Worm (Caenorhabditis elegans) whole organism, L1 larva: ENCODE results near the gene mms-19.

Experiments
- C34B4.2 ChIP-seq: sonication (generic microtip); optimal IDR thresholded peaks from 2 replicates; lab custom pipeline; 2017; ENCODE audit warnings: mild to moderate bottlenecking, missing genetic modification characterization, missing compliant biosample characterization
- blmp-1 ChIP-seq: fragments of 150-350 bp; optimal IDR thresholded peaks from 2 replicates; lab custom pipeline; 2014; ENCODE audit warnings: missing biosample characterization, missing genetic modification characterization
- ceh-63 ChIP-seq: fragments of 200-800 bp; sonication (Bioruptor generic); optimal IDR thresholded peaks from 2 replicates; lab custom pipeline; 2018; ENCODE audit warnings: mild to moderate bottlenecking, missing genetic modification characterization, missing compliant biosample characterization
- ceh-82 ChIP-seq, 3 experiments: fragments of 150-350 bp in 1 of 3; sonication (generic microtip) in 2 of 3; optimal IDR thresholded peaks; 2 replicates each; lab custom pipeline; 2014 to 2017; ENCODE audit warnings: missing biosample characterization in 3 of 3, missing genetic modification characterization in 3 of 3
- ceh-90 ChIP-seq: sonication (generic microtip); optimal IDR thresholded peaks from 2 replicates; lab custom pipeline; 2016; ENCODE audit warnings: missing genetic modification characterization, missing compliant biosample characterization
- efl-1 ChIP-seq, 4 experiments: fragments of 150-350 bp; optimal IDR thresholded peaks in 3 of 4; peaks in 1 of 4; 1 replicate in 1 of 4; 2 replicates in 3 of 4; lab custom pipeline; 2014; ENCODE audit warnings: missing biosample characterization in 2 of 4, missing genetic modification characterization in 2 of 4, missing genetic modification reagents in 2 of 4
- efl-3 ChIP-seq: fragments of 200-800 bp; sonication (Bioruptor generic); optimal IDR thresholded peaks from 2 replicates; lab custom pipeline; 2018; ENCODE audit warnings: mild to moderate bottlenecking, missing genetic modification characterization, missing compliant biosample characterization
- elt-2 ChIP-seq: sonication (generic microtip); optimal IDR thresholded peaks from 2 replicates; lab custom pipeline; 2016; ENCODE audit warnings: missing genetic modification characterization, mild to moderate bottlenecking, inconsistent platforms, missing compliant biosample characterization, missing genetic modification reagents
- elt-3 ChIP-seq, 6 experiments: fragments of 150-350 bp in 1 of 6; sonication (generic microtip); optimal IDR thresholded peaks; 2 replicates each; lab custom pipeline; 2017 to 2018; ENCODE audit warnings: missing biosample characterization in 6 of 6, missing genetic modification characterization in 6 of 6, inconsistent platforms in 1 of 6
- fkh-10 ChIP-seq: sonication (generic microtip); optimal IDR thresholded peaks from 2 replicates; lab custom pipeline; 2017; ENCODE audit warnings: missing biosample characterization, missing genetic modification reagents, missing genetic modification characterization
- fkh-4 ChIP-seq: sonication (generic microtip); optimal IDR thresholded peaks from 2 replicates; lab custom pipeline; 2016; ENCODE audit warnings: missing compliant biosample characterization, missing genetic modification characterization, borderline replicate concordance
- grh-1 ChIP-seq: fragments of 200-800 bp; sonication (Bioruptor generic); IDR thresholded peaks from 2 replicates; pipeline ENCODE4 v1.3.6; 2022; ENCODE audit warnings: missing genetic modification reagents, missing genetic modification characterization, missing compliant biosample characterization
- irx-1 ChIP-seq: sonication (generic microtip); optimal IDR thresholded peaks from 2 replicates; lab custom pipeline; 2016; ENCODE audit warnings: missing genetic modification characterization, missing compliant biosample characterization
- lin-13 ChIP-seq: fragments of 150-350 bp; optimal IDR thresholded peaks from 2 replicates; lab custom pipeline; 2014; ENCODE audit warnings: missing biosample characterization, missing genetic modification reagents, missing genetic modification characterization
- lin-14 ChIP-seq: fragments of 200-800 bp; sonication (Bioruptor generic); optimal IDR thresholded peaks from 2 replicates; lab custom pipeline; 2018; ENCODE audit warnings: mild to moderate bottlenecking, missing genetic modification characterization, moderate library complexity, missing compliant biosample characterization
- lin-35 ChIP-seq, 2 experiments: fragments of 150-350 bp; optimal IDR thresholded peaks; 2 replicates each; lab custom pipeline; 2014; ENCODE audit warnings: missing biosample characterization in 2 of 2, missing genetic modification characterization in 2 of 2, missing genetic modification reagents in 2 of 2
- nhr-20 ChIP-seq: sonication (generic microtip); optimal IDR thresholded peaks from 2 replicates; lab custom pipeline; 2016; ENCODE audit warnings: mild to moderate bottlenecking, missing genetic modification characterization, missing compliant biosample characterization
- nhr-77 ChIP-seq: fragments of 150-350 bp; optimal IDR thresholded peaks from 2 replicates; lab custom pipeline; 2014; ENCODE audit warnings: missing biosample characterization, missing genetic modification characterization
- nhr-84 ChIP-seq: sonication (generic microtip); optimal IDR thresholded peaks from 2 replicates; lab custom pipeline; 2017; ENCODE audit warnings: missing biosample characterization, missing genetic modification characterization
- nhr-85 ChIP-seq: sonication (generic microtip); peaks from one replicate; lab custom pipeline; 2016; ENCODE audit warnings: missing genetic modification characterization, inconsistent platforms, missing compliant biosample characterization
- nhr-90 ChIP-seq: sonication (generic microtip); optimal IDR thresholded peaks from 2 replicates; lab custom pipeline; 2016; ENCODE audit warnings: mild to moderate bottlenecking, missing genetic modification characterization, missing compliant biosample characterization; ENCODE audit not compliant: poor library complexity
- pag-3 ChIP-seq: sonication (generic microtip); optimal IDR thresholded peaks from 2 replicates; lab custom pipeline; 2017; ENCODE audit warnings: missing genetic modification characterization, mild to moderate bottlenecking, missing compliant biosample characterization, antibody characterized with exemption, borderline replicate concordance; ENCODE audit not compliant: insufficient read depth
- pax-3 ChIP-seq: fragments of 200-800 bp; sonication (Bioruptor generic); optimal IDR thresholded peaks from 2 replicates; lab custom pipeline; 2018; ENCODE audit warnings: mild to moderate bottlenecking, missing genetic modification characterization, moderate library complexity, missing compliant biosample characterization
- pqm-1 ChIP-seq: sonication (generic microtip); optimal IDR thresholded peaks from 3 replicates; lab custom pipeline; 2017; ENCODE audit warnings: missing biosample characterization, missing genetic modification characterization
- skn-1 ChIP-seq: fragments of 150-350 bp; optimal IDR thresholded peaks from 2 replicates; lab custom pipeline; 2014; ENCODE audit warnings: missing biosample characterization, missing genetic modification characterization
- snu-23 ChIP-seq: sonication (generic microtip); optimal IDR thresholded peaks from 2 replicates; lab custom pipeline; 2016; ENCODE audit warnings: missing genetic modification characterization, missing compliant biosample characterization
- sup-37 ChIP-seq: fragments of 200-800 bp; sonication (Bioruptor generic); optimal IDR thresholded peaks from 2 replicates; lab custom pipeline; 2018; ENCODE audit warnings: mild to moderate bottlenecking, missing genetic modification characterization, missing compliant biosample characterization
- swsn-7 ChIP-seq: sonication (generic microtip); optimal IDR thresholded peaks from 2 replicates; lab custom pipeline; 2016; ENCODE audit warnings: missing genetic modification characterization, missing compliant biosample characterization
- unc-130 ChIP-seq: fragments of 150-350 bp; optimal IDR thresholded peaks from 2 replicates; lab custom pipeline; 2017; ENCODE audit warnings: missing biosample characterization, missing genetic modification characterization, inconsistent platforms
- unc-86 ChIP-seq: sonication (generic microtip); optimal IDR thresholded peaks from 2 replicates; lab custom pipeline; 2016; ENCODE audit warnings: missing genetic modification characterization, missing compliant biosample characterization
- vab-15 ChIP-seq: sonication (generic microtip); optimal IDR thresholded peaks from 2 replicates; lab custom pipeline; 2017; ENCODE audit warnings: missing genotype, mild to moderate bottlenecking, missing genetic modification characterization, missing compliant biosample characterization
- xbp-1 ChIP-seq: sonication (generic microtip); optimal IDR thresholded peaks from 2 replicates; lab custom pipeline; 2016; ENCODE audit warnings: missing genetic modification characterization, missing compliant biosample characterization
- zag-1 ChIP-seq: fragments of 150-350 bp; optimal IDR thresholded peaks from 2 replicates; lab custom pipeline; 2014; ENCODE audit warnings: missing biosample characterization, missing genetic modification characterization
- zip-4 ChIP-seq: fragments of 200-800 bp; sonication (Bioruptor generic); optimal IDR thresholded peaks from 2 replicates; lab custom pipeline; 2018; ENCODE audit warnings: mild to moderate bottlenecking, missing genetic modification characterization, moderate library complexity, missing compliant biosample characterization
- ztf-4 ChIP-seq: fragments of 150-350 bp; optimal IDR thresholded peaks from 2 replicates; lab custom pipeline; 2014; ENCODE audit warnings: missing biosample characterization, missing genetic modification characterization

Gene mms-19

ce11 chrV:5509966-5510365 is 4.2 kb upstream of the mms-19 start (continued):
- no peak for TF ChIP-seq lin-35 (GFP tag; optimal IDR thresholded peaks at IDR 0.05; lab: Kevin White, UChicago)
- TF ChIP-seq efl-1 (optimal IDR thresholded peaks at IDR 0.05; lab: Kevin White, UChicago) = no peak
- TF ChIP-seq efl-1 (GFP tag; optimal IDR thresholded peaks at IDR 0.05 in 1 of 2; lab: Kevin White, UChicago) = no peak

ce11 chrV:5511720-5512119 is 2.4 kb upstream of the mms-19 start:
- no peak for TF ChIP-seq swsn-7 (tag; lab: Kevin White, UChicago)
- TF ChIP-seq nhr-84 (tag; lab: Kevin White, UChicago) = no peak
- TF ChIP-seq pax-3 (tag; lab: Kevin White, UChicago) = no peak
- TF ChIP-seq irx-1 (tag; lab: Kevin White, UChicago) = no peak
- no peak for TF ChIP-seq sup-37 (GFP tag; lab: Kevin White, UChicago)
- TF ChIP-seq elt-2 (tag; lab: Kevin White, UChicago) = peak; percentile 67
- TF ChIP-seq snu-23 (GFP tag; lab: Kevin White, UChicago) = no peak
- TF ChIP-seq xbp-1 (tag; lab: Kevin White, UChicago) = no peak
- TF ChIP-seq lin-35 (GFP tag; optimal IDR thresholded peaks at IDR 0.05; lab: Kevin White, UChicago) = peak in 1 of 2 experiments; percentile 27
- no peak for TF ChIP-seq C34B4.2 (tag; lab: Kevin White, UChicago)
- TF ChIP-seq, all 84 proteins: peak for 2

- no peak for TF ChIP-seq nhr-90 (tag; lab: Kevin White, UChicago)
- no peak for TF ChIP-seq elt-3 (tag; optimal IDR thresholded peaks at IDR 0.05; lab: Kevin White, UChicago)
- no peak for TF ChIP-seq C34B4.2 (tag; lab: Kevin White, UChicago)
- TF ChIP-seq fkh-10 (GFP tag; lab: Kevin White, UChicago) = no peak
- TF ChIP-seq fkh-4 = no peak
- no peak for TF ChIP-seq nhr-77
- peak; percentile 75 for TF ChIP-seq pqm-1 (tag; lab: Kevin White, UChicago)
- no peak for TF ChIP-seq vab-15 (tag; lab: Kevin White, UChicago)
- TF ChIP-seq ceh-63 (GFP tag; lab: Kevin White, UChicago) = no peak
- TF ChIP-seq lin-14 (GFP tag; lab: Kevin White, UChicago) = no peak
- TF ChIP-seq ceh-82 (tag; optimal IDR thresholded peaks at IDR 0.05; lab: Kevin White, UChicago) = no peak
- no peak for TF ChIP-seq lin-13
- no peak for TF ChIP-seq ceh-90 (tag; lab: Kevin White, UChicago)
- TF ChIP-seq pax-3 (tag; lab: Kevin White, UChicago) = no peak
- TF ChIP-seq elt-2 (tag; lab: Kevin White, UChicago) = peak; percentile 80
- TF ChIP-seq ztf-4 (tag; lab: Kevin White, UChicago) = no peak
- TF ChIP-seq pag-3 = no peak
- TF ChIP-seq unc-86 (tag; lab: Kevin White, UChicago) = no peak
- no peak for TF ChIP-seq unc-130 (tag; lab: Kevin White, UChicago)
- peak in 1 of 2 experiments; percentile 0 for TF ChIP-seq lin-35 (GFP tag; optimal IDR thresholded peaks at IDR 0.05; lab: Kevin White, UChicago)
- TF ChIP-seq efl-3 (GFP tag; lab: Kevin White, UChicago) = no peak
- no peak for TF ChIP-seq zag-1 (tag; lab: Kevin White, UChicago)
- no peak for TF ChIP-seq swsn-7 (tag; lab: Kevin White, UChicago)
These were observed 1.6 kb upstream of the mms-19 start for ce11 chrV:5512559-5512958.

- no peak for TF ChIP-seq skn-1
- no peak for TF ChIP-seq swsn-7 (tag; lab: Kevin White, UChicago)
- peak; percentile 14 for TF ChIP-seq nhr-20 (tag; lab: Kevin White, UChicago)
- TF ChIP-seq nhr-85 (tag; lab: Kevin White, UChicago) = peak; percentile 66
- no peak for TF ChIP-seq efl-1 (optimal IDR thresholded peaks at IDR 0.05; lab: Kevin White, UChicago)
- peak in 1 of 2 experiments; percentile 90 for TF ChIP-seq efl-1 (GFP tag; optimal IDR thresholded peaks at IDR 0.05 in 1 of 2; lab: Kevin White, UChicago)
- no peak for TF ChIP-seq zip-4
- 0 out of 2 replicates have a peak, but pooled peaks have one; percentile 8 for TF ChIP-seq grh-1 (GFP tag; lab: Robert Waterston, UW)
- TF ChIP-seq blmp-1 (tag; lab: Kevin White, UChicago) = peak; percentile 60
These were observed 7.6 kb downstream of the mms-19 start, which contains the start of gene hir-1 for ce11 chrV:5521735-5522241. Gene hir-1, plus strand, starts transcription at chrV:5522139.
